Worm (Caenorhabditis elegans): ENCODE results near the gene B0432.1.

DNA sequence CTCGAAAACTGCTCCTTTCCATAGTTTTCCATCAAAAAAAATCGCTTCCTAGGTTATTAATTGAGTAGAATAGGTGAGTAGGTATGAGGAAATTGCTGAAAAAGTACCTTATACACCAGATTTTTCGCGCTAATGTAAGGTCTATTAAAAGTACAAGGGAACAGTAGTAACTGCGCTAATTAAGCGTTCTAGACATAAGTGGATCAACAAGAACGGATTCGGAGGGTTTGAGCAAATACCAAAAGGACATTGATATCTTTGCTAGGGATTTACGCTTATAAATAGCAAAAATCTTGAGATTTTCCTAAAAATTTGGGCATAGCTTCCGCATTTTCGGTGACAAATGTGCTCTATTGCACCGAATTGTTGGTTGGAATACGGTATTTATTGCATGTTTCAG, 23.3 kb upstream of the B0432.1 start, which contains the start of gene B0432.7:
- TF ChIP-seq ama-1 (optimal IDR thresholded peaks at IDR 0.05) (no peak), tbx-11 (GFP tag; IDR thresholded peaks at IDR 0.05) (no peak), ceh-36 (tag; optimal IDR thresholded peaks at IDR 0.05) (no peak), aly-1 (tag; optimal IDR thresholded peaks at IDR 0.05) (no peak), sea-1 (GFP tag; conservative IDR thresholded peaks at IDR 0.05) (no peak), tbx-37 (GFP tag; conservative IDR thresholded peaks at IDR 0.05) (no peak), B0310.2 (tag; optimal IDR thresholded peaks at IDR 0.05) (no peak), hmbx-1 (tag; optimal IDR thresholded peaks at IDR 0.05) (no peak), flt-1 (GFP tag; IDR thresholded peaks at IDR 0.05) (no peak)

Data from whole organism, early embryonic.